Fruit fly (Drosophila melanogaster): Measurements from ENCODE around the gene CG3223.

The CG3223 gene

DNA sequence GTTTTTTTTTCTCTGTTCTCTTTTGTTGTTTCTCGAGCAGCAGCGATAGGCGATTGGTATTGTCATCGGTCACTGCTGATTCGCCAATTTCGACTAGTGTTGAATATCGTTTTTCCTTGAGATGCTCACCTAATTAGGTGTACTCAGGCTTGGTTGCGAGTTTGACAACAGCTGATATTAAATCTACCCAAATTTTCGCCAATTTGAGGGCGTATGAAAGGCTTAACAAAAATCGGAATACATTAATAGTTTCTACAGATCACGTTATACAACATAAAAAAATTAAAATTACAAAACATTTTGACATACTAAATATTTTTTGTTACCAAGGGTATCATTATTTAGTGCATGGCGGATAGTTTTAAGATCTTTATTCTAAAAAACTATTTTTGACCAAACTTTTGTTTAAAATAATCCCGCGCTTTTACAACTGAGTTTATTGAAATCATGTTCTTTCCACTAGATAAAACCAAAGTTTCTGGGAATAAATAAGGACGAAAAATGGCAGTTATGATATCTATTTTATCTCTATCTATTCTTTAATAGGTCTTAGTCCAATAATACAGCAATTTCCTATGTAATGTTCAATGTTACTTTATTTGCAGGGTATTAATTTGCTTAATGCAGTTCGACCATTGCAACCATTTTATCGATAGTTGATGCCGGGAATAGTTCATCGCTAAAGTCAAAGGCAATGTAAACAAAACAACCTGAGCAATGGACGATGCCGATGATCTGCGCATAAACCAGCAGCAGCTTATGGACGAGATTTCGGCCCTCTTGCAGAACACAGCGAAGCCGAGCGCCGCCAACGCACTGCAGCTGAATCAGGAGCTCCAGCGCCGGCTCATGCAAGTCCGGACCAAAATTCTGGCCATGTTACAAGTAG is 4.2 kb downstream of the CG3223 start, which contains the start of the genes CG10435 and Pbp95 (continued):
- TF ChIP-seq NC2β (GFP tag; optimal IDR thresholded peaks at IDR 0.05), result peak; percentile 45
- TF ChIP-seq bab2 (GFP tag; optimal IDR thresholded peaks at IDR 0.05), result peak; percentile 63
- no peak for TF ChIP-seq cad (GFP tag; optimal IDR thresholded peaks at IDR 0.05)
- TF ChIP-seq so (GFP tag; IDR thresholded peaks at IDR 0.05), result no peak
- TF ChIP-seq CG12155 (GFP tag; optimal IDR thresholded peaks at IDR 0.05), result peak; percentile 55
- peak; percentile 57 for TF ChIP-seq CG12659 (GFP tag; optimal IDR thresholded peaks at IDR 0.05)
- peak; percentile 31 for TF ChIP-seq CG33213 (GFP tag; optimal IDR thresholded peaks at IDR 0.05)
- TF ChIP-seq phol (tag; optimal IDR thresholded peaks at IDR 0.05), result peak; percentile 33
- TF ChIP-seq NC2α (GFP tag; optimal IDR thresholded peaks at IDR 0.05), result no peak
- TF ChIP-seq D19A (tag; optimal IDR thresholded peaks at IDR 0.05), result peak; percentile 88
- no peak for TF ChIP-seq gce (GFP tag; IDR thresholded peaks at IDR 0.05)
- TF ChIP-seq Deaf1 (tag; optimal IDR thresholded peaks at IDR 0.05), result no peak
- no peak for TF ChIP-seq corto (GFP tag; optimal IDR thresholded peaks at IDR 0.05)
- no peak for TF ChIP-seq CG2875 (GFP tag; optimal IDR thresholded peaks at IDR 0.05)
- TF ChIP-seq wor (GFP tag; IDR thresholded peaks at IDR 0.05), result no peak
- peak; percentile 78 for TF ChIP-seq Elba2 (GFP tag; optimal IDR thresholded peaks at IDR 0.05)
- TF ChIP-seq Chrac-16 (GFP tag; optimal IDR thresholded peaks at IDR 0.05), result peak; percentile 42
- peak; percentile 80 for TF ChIP-seq D (optimal IDR thresholded peaks at IDR 0.05)
- peak; percentile 28 for TF ChIP-seq D (GFP tag; optimal IDR thresholded peaks at IDR 0.05)
- no peak for TF ChIP-seq CG5245 (GFP tag; optimal IDR thresholded peaks at IDR 0.05)
- TF ChIP-seq CG11560 (tag; IDR thresholded peaks at IDR 0.05), result no peak
- TF ChIP-seq CG11085 (GFP tag; IDR thresholded peaks at IDR 0.05), result peak; percentile 56
- TF ChIP-seq CG12769 (tag; optimal IDR thresholded peaks at IDR 0.05), result no peak
- TF ChIP-seq otp (GFP tag; IDR thresholded peaks at IDR 0.05), result peak; percentile 50; the same call in 1 of the 3 replicates
- no peak for TF ChIP-seq CG11723 (GFP tag; optimal IDR thresholded peaks at IDR 0.05)
- TF ChIP-seq Side (GFP tag; optimal IDR thresholded peaks at IDR 0.05), result peak; percentile 29
- TF ChIP-seq ara (GFP tag; IDR thresholded peaks at IDR 0.05), result no peak
- no peak for TF ChIP-seq CG7271 (tag; optimal IDR thresholded peaks at IDR 0.05)
- TF ChIP-seq pan (optimal IDR thresholded peaks at IDR 0.05), result no peak
- TF ChIP-seq pan (GFP tag; optimal IDR thresholded peaks at IDR 0.05 in 1 of 2, IDR thresholded peaks at IDR 0.05 in 1 of 2), result peak in 1 of 2 experiments; percentile 44
- peak; percentile 53; the same call in 1 of the 2 replicates for TF ChIP-seq ato (GFP tag; IDR thresholded peaks at IDR 0.05; ENCODE audit: partially characterized antibody)
- no peak for TF ChIP-seq CG13894 (tag; optimal IDR thresholded peaks at IDR 0.05)
- no peak for TF ChIP-seq CG10462 (GFP tag; optimal IDR thresholded peaks at IDR 0.05)
- no peak for TF ChIP-seq br (optimal IDR thresholded peaks at IDR 0.05)
- no peak for TF ChIP-seq CG10654 (GFP tag; optimal IDR thresholded peaks at IDR 0.05)
- TF ChIP-seq Sry-δ (GFP tag; optimal IDR thresholded peaks at IDR 0.05), result peak; percentile 84
- no peak for TF ChIP-seq CTCF (GFP tag; optimal IDR thresholded peaks at IDR 0.05)
- TF ChIP-seq gem (tag; optimal IDR thresholded peaks at IDR 0.05), result no peak
- peak; percentile 1 for TF ChIP-seq fd96Cb (tag; optimal IDR thresholded peaks at IDR 0.05)
- TF ChIP-seq repo (GFP tag; optimal IDR thresholded peaks at IDR 0.05), result no peak
- peak; percentile 37; the same call in 1 of the 2 replicates for TF ChIP-seq Atf6 (GFP tag; IDR thresholded peaks at IDR 0.05)
- TF ChIP-seq odd (GFP tag; optimal IDR thresholded peaks at IDR 0.05), result no peak
- peak; percentile 24 for TF ChIP-seq dmrt11E (tag; optimal IDR thresholded peaks at IDR 0.05)
- TF ChIP-seq dimm (GFP tag; IDR thresholded peaks at IDR 0.05), result no peak
- no peak for TF ChIP-seq CG8388 (GFP tag; optimal IDR thresholded peaks at IDR 0.05)
- no peak for TF ChIP-seq croc (GFP tag; conservative IDR thresholded peaks at IDR 0.05)
- TF ChIP-seq bowl (GFP tag; IDR thresholded peaks at IDR 0.05), result no peak
- TF ChIP-seq chif (GFP tag; optimal IDR thresholded peaks at IDR 0.05), result peak in 1 of 2 experiments; percentile 51
- no peak for TF ChIP-seq exex (tag; optimal IDR thresholded peaks at IDR 0.05)
- no peak for TF ChIP-seq CG31388 (GFP tag; optimal IDR thresholded peaks at IDR 0.05)
- TF ChIP-seq Six4 (GFP tag; optimal IDR thresholded peaks at IDR 0.05), result peak; percentile 12
